Fruit fly (Drosophila melanogaster) whole organism, embryonic: Measurements from ENCODE around the gene kis.

Experiments
- Adf1 ChIP-seq: fragments of 200-800 bp; sonication (Bioruptor generic); IDR thresholded peaks from 2 replicates; pipeline ENCODE4 v1.3.6; 2022; ENCODE audit warnings: missing biosample characterization, missing genetic modification characterization
- Asciz ChIP-seq: fragments of 200-800 bp; sonication (Bioruptor generic); optimal IDR thresholded peaks from 2 replicates; lab custom pipeline; 2017; ENCODE audit warnings: missing biosample characterization, mild to moderate bottlenecking, missing genetic modification characterization, missing genetic modification reagents
- CG10274 ChIP-seq: fragments of 200-800 bp; sonication (Bioruptor generic); optimal IDR thresholded peaks from 3 replicates; lab custom pipeline; 2017; ENCODE audit warnings: missing biosample characterization, mild to moderate bottlenecking, missing genetic modification characterization
- CG14667 ChIP-seq: fragments of 200-800 bp; sonication (Bioruptor generic); IDR thresholded peaks from 2 replicates; pipeline ENCODE4 v1.3.6; 2022; ENCODE audit warnings: missing biosample characterization, missing genetic modification characterization
- CG16813 ChIP-seq: fragments of 200-800 bp; sonication (Bioruptor generic); IDR thresholded peaks from 3 replicates; pipeline ENCODE4 v1.3.6; 2022; ENCODE audit warnings: missing biosample characterization, missing genetic modification characterization; ENCODE audit not compliant: partially characterized antibody
- CG17385 ChIP-seq: fragments of 200-800 bp; sonication (Bioruptor generic); optimal IDR thresholded peaks from 3 replicates; lab custom pipeline; 2018; ENCODE audit warnings: missing biosample characterization, mild to moderate bottlenecking, missing genetic modification characterization
- CG17829 ChIP-seq: fragments of 200-800 bp; optimal IDR thresholded peaks from 2 replicates; lab custom pipeline; 2019; ENCODE audit warnings: missing biosample characterization, mild to moderate bottlenecking, missing genetic modification characterization, moderate library complexity
- CG2116 ChIP-seq: fragments of 200-800 bp; sonication (Bioruptor generic); optimal IDR thresholded peaks from 3 replicates; lab custom pipeline; 2018; ENCODE audit warnings: missing biosample characterization, mild to moderate bottlenecking, missing genetic modification characterization
- CG2712 ChIP-seq: fragments of 200-800 bp; optimal IDR thresholded peaks from 3 replicates; lab custom pipeline; 2019; ENCODE audit warnings: missing biosample characterization, mild to moderate bottlenecking, missing genetic modification characterization, moderate library complexity
- CG30020 ChIP-seq: fragments of 200-800 bp; optimal IDR thresholded peaks from 2 replicates; lab custom pipeline; 2019; ENCODE audit warnings: missing biosample characterization, mild to moderate bottlenecking, missing genetic modification characterization, moderate library complexity
- CG6683 ChIP-seq: fragments of 200-800 bp; sonication (Bioruptor generic); optimal IDR thresholded peaks from 2 replicates; lab custom pipeline; 2017; ENCODE audit warnings: missing biosample characterization, mild to moderate bottlenecking, missing genetic modification characterization, missing genetic modification reagents
- CG8388 ChIP-seq: fragments of 200-800 bp; sonication (Bioruptor generic); optimal IDR thresholded peaks from 2 replicates; lab custom pipeline; 2019; ENCODE audit warnings: missing biosample characterization, mild to moderate bottlenecking, missing genetic modification characterization, moderate library complexity
- Dll ChIP-seq: fragments of 200-800 bp; sonication (Bioruptor generic); IDR thresholded peaks from 4 replicates; pipeline ENCODE4 v1.3.6; 2022; ENCODE audit warnings: missing biosample characterization, missing genetic modification characterization; ENCODE audit not compliant: partially characterized antibody
- Eip74EF ChIP-seq, 2 experiments: fragments of 200-800 bp in 1 of 2; fragments of >200 bp in 1 of 2; sonication (Bioruptor generic) in 1 of 2; optimal IDR thresholded peaks; 2 replicates each; lab custom pipeline; 2017 to 2019; ENCODE audit warnings: missing biosample characterization in 2 of 2, missing genetic modification characterization in 2 of 2, mild to moderate bottlenecking in 1 of 2, moderate library complexity in 1 of 2
- HLH4C ChIP-seq: fragments of 200-800 bp; sonication (Bioruptor generic); IDR thresholded peaks from 3 replicates; pipeline ENCODE4 v1.3.6; 2022; ENCODE audit warnings: missing biosample characterization, missing genetic modification characterization; ENCODE audit not compliant: partially characterized antibody
- Hmr ChIP-seq: fragments of 200-800 bp; sonication (Bioruptor generic); optimal IDR thresholded peaks from 3 replicates; lab custom pipeline; 2017; ENCODE audit warnings: mild to moderate bottlenecking, missing biosample characterization, missing genetic modification reagents, missing genetic modification characterization
- Lpt ChIP-seq: fragments of >200 bp; optimal IDR thresholded peaks from 2 replicates; lab custom pipeline; 2018; ENCODE audit warnings: missing biosample characterization, missing genetic modification characterization
- Mad ChIP-seq: fragments of 200-800 bp; sonication (Bioruptor generic); optimal IDR thresholded peaks from 2 replicates; lab custom pipeline; 2016; ENCODE audit warnings: missing biosample characterization, missing genetic modification characterization
- Oaz ChIP-seq: fragments of 200-800 bp; sonication (Bioruptor generic); IDR thresholded peaks from 2 replicates; pipeline ENCODE4 v1.3.6; 2022; ENCODE audit warnings: missing biosample characterization, missing genetic modification characterization
- Opbp ChIP-seq: fragments of 200-800 bp; sonication (Bioruptor generic); IDR thresholded peaks from 3 replicates; pipeline ENCODE4 v1.3.6; 2022; ENCODE audit warnings: missing biosample characterization, missing genetic modification characterization; ENCODE audit not compliant: partially characterized antibody
- Poxn ChIP-seq: fragments of 200-800 bp; sonication (Bioruptor generic); IDR thresholded peaks from 2 replicates; pipeline ENCODE4 v1.3.6; 2022; ENCODE audit warnings: missing biosample characterization, missing genetic modification characterization
- Scr ChIP-seq: fragments of 200-800 bp; sonication (Bioruptor generic); IDR thresholded peaks from 2 replicates; pipeline ENCODE4 v1.3.6; 2022; ENCODE audit warnings: missing biosample characterization, missing genetic modification characterization; ENCODE audit not compliant: partially characterized antibody
- Tbp ChIP-seq: fragments of >200 bp; optimal IDR thresholded peaks from 2 replicates; lab custom pipeline; 2018; ENCODE audit warnings: missing biosample characterization, missing genetic modification characterization
- Usf ChIP-seq: fragments of 200-800 bp; sonication (Bioruptor generic); optimal IDR thresholded peaks from 2 replicates; lab custom pipeline; 2017; ENCODE audit warnings: missing genotype, missing biosample characterization, missing genetic modification characterization
- bbx ChIP-seq: fragments of 200-800 bp; sonication (Bioruptor generic); IDR thresholded peaks from 2 replicates; pipeline ENCODE4 v1.3.6; 2022; ENCODE audit warnings: missing biosample characterization, missing genetic modification characterization; ENCODE audit not compliant: partially characterized antibody
- caup ChIP-seq: fragments of 200-800 bp; sonication (Bioruptor generic); optimal IDR thresholded peaks from 3 replicates; lab custom pipeline; 2017; ENCODE audit warnings: missing biosample characterization, mild to moderate bottlenecking, missing genetic modification characterization, moderate library complexity; ENCODE audit not compliant: severe bottlenecking
- chinmo ChIP-seq: fragments of 200-800 bp; sonication (Bioruptor generic); IDR thresholded peaks from 4 replicates; pipeline ENCODE4 v1.3.6; 2022; ENCODE audit warnings: missing biosample characterization, missing genetic modification characterization; ENCODE audit not compliant: partially characterized antibody
- danr ChIP-seq: fragments of 200-800 bp; sonication (Bioruptor generic); IDR thresholded peaks from 2 replicates; pipeline ENCODE4 v1.3.6; 2022; ENCODE audit warnings: missing biosample characterization, missing genetic modification characterization
- dmrt11E ChIP-seq: fragments of 200-800 bp; sonication (Bioruptor generic); optimal IDR thresholded peaks from 3 replicates; lab custom pipeline; 2018; ENCODE audit warnings: missing biosample characterization, mild to moderate bottlenecking, missing genetic modification characterization, moderate library complexity
- fd102C ChIP-seq: fragments of 200-800 bp; sonication (Bioruptor generic); optimal IDR thresholded peaks from 2 replicates; lab custom pipeline; 2018; ENCODE audit warnings: missing biosample characterization, mild to moderate bottlenecking, missing genetic modification characterization, moderate library complexity
- fd64A ChIP-seq: fragments of 200-800 bp; sonication (Bioruptor generic); optimal IDR thresholded peaks from 3 replicates; lab custom pipeline; 2018; ENCODE audit warnings: missing biosample characterization, mild to moderate bottlenecking, missing genetic modification characterization
- gcm2 ChIP-seq: fragments of 200-800 bp; sonication (Bioruptor generic); optimal IDR thresholded peaks from 2 replicates; lab custom pipeline; 2016; ENCODE audit warnings: missing biosample characterization, missing genetic modification characterization
- gfzf ChIP-seq: fragments of 200-800 bp; sonication (Bioruptor generic); optimal IDR thresholded peaks from 2 replicates; lab custom pipeline; 2016; ENCODE audit warnings: missing biosample characterization, mild to moderate bottlenecking, missing genetic modification characterization, moderate library complexity
- gt ChIP-seq: fragments of 200-800 bp; sonication (Bioruptor generic); IDR thresholded peaks from 2 replicates; pipeline ENCODE4 v1.3.6; 2022; ENCODE audit warnings: missing biosample characterization, missing genetic modification characterization
- her ChIP-seq: fragments of 200-800 bp; sonication (Bioruptor generic); optimal IDR thresholded peaks from 2 replicates; lab custom pipeline; 2016; ENCODE audit warnings: missing biosample characterization, missing genetic modification characterization
- hkb ChIP-seq, 2 experiments: fragments of 200-800 bp in 1 of 2; fragments of >200 bp in 1 of 2; sonication (Bioruptor generic) in 1 of 2; IDR thresholded peaks in 1 of 2; optimal IDR thresholded peaks in 1 of 2; 2 replicates each; pipeline versions ENCODE4 v1.3.6 to Lab custom; 2017 to 2022; ENCODE audit warnings: missing biosample characterization in 1 of 2, missing genetic modification characterization in 1 of 2
- knrl ChIP-seq: fragments of 200-800 bp; sonication (Bioruptor generic); IDR thresholded peaks from 3 replicates; pipeline ENCODE4 v1.3.6; 2022; ENCODE audit warnings: missing biosample characterization, missing genetic modification characterization; ENCODE audit not compliant: partially characterized antibody
- mam ChIP-seq: fragments of 200-800 bp; sonication (Bioruptor generic); optimal IDR thresholded peaks from 3 replicates; lab custom pipeline; 2016; ENCODE audit warnings: missing biosample characterization, missing genetic modification characterization
- mld ChIP-seq: fragments of 200-800 bp; sonication (Bioruptor generic); IDR thresholded peaks from 3 replicates; pipeline ENCODE4 v1.3.6; 2022; ENCODE audit warnings: missing biosample characterization, missing genetic modification characterization; ENCODE audit not compliant: partially characterized antibody
- pho ChIP-seq: fragments of 200-800 bp; sonication (Bioruptor generic); optimal IDR thresholded peaks from 2 replicates; lab custom pipeline; 2016; ENCODE audit warnings: missing biosample characterization, missing genetic modification characterization
- pros ChIP-seq: fragments of 200-800 bp; sonication (Bioruptor generic); optimal IDR thresholded peaks from 3 replicates; lab custom pipeline; 2019; ENCODE audit warnings: missing biosample characterization, mild to moderate bottlenecking, missing genetic modification characterization, moderate library complexity
- pzg ChIP-seq: fragments of 200-800 bp; sonication (Bioruptor generic); optimal IDR thresholded peaks from 3 replicates; lab custom pipeline; 2018; ENCODE audit warnings: missing biosample characterization, mild to moderate bottlenecking, missing genetic modification characterization, moderate library complexity
- repo ChIP-seq: fragments of 200-800 bp; sonication (Bioruptor generic); optimal IDR thresholded peaks from 2 replicates; lab custom pipeline; 2016; ENCODE audit warnings: missing biosample characterization, missing genetic modification characterization
- sqz ChIP-seq: fragments of 200-800 bp; sonication (Bioruptor generic); optimal IDR thresholded peaks from 3 replicates; lab custom pipeline; 2018; ENCODE audit warnings: missing biosample characterization, mild to moderate bottlenecking, missing genetic modification characterization
- tin ChIP-seq: fragments of 200-800 bp; sonication (Bioruptor generic); optimal IDR thresholded peaks from 3 replicates; lab custom pipeline; 2016; ENCODE audit warnings: missing biosample characterization, missing genetic modification characterization
- twi ChIP-seq: fragments of 200-800 bp; optimal IDR thresholded peaks from 2 replicates; lab custom pipeline; 2019; ENCODE audit warnings: missing biosample characterization, mild to moderate bottlenecking, missing genetic modification characterization, moderate library complexity
- unc-4 ChIP-seq: fragments of 200-800 bp; sonication (Bioruptor generic); IDR thresholded peaks from 2 replicates; pipeline ENCODE4 v1.3.6; 2022; ENCODE audit warnings: missing biosample characterization, missing genetic modification characterization; ENCODE audit not compliant: partially characterized antibody
- wor ChIP-seq: fragments of 200-800 bp; sonication (Bioruptor generic); IDR thresholded peaks from 2 replicates; pipeline ENCODE4 v1.3.6; 2022; ENCODE audit warnings: missing biosample characterization, missing genetic modification characterization

Gene kis

dm6 chr2L:203529-204127, 47.0 kb downstream of the kis start, which contains the start of gene mRpL10 (continued):
- TF ChIP-seq twi (tag; lab: Kevin White, UChicago) (no peak), CG6683 (no peak), CG17829 (tag; lab: Kevin White, UChicago) (peak; percentile 48), sqz (GFP tag; lab: Kevin White, UChicago) (no peak), CG30020 (peak; percentile 65), bbx (peak; percentile 91), Hmr (GFP tag; lab: Kevin White, UChicago) (no peak), Opbp (GFP tag; lab: Robert Waterston, UW) (peak; percentile 91), CG16813 (GFP tag; lab: Robert Waterston, UW) (peak; percentile 87), gcm2 (GFP tag; lab: Kevin White, UChicago) (no peak), Lpt (no peak), chinmo (peak; percentile 91), Oaz (GFP tag; lab: Robert Waterston, UW) (no peak), Scr (peak; percentile 93), repo (no peak), CG17385 (GFP tag; lab: Kevin White, UChicago) (peak; percentile 26), gt (no peak), Eip74EF (GFP tag; optimal IDR thresholded peaks at IDR 0.05; lab: Kevin White, UChicago) (no peak), Adf1 (no peak), CG14667 (GFP tag; lab: Robert Waterston, UW) (no peak), tin (GFP tag; lab: Kevin White, UChicago) (peak; percentile 8), her (GFP tag; lab: Kevin White, UChicago) (no peak), Poxn (GFP tag; lab: Robert Waterston, UW) (no peak), mld (GFP tag; lab: Robert Waterston, UW) (peak; percentile 77), pros (no peak), knrl (GFP tag; lab: Robert Waterston, UW) (peak; percentile 91), CG8388 (GFP tag; lab: Kevin White, UChicago) (no peak), gfzf (GFP tag; lab: Kevin White, UChicago) (peak; percentile 34), caup (GFP tag; lab: Kevin White, UChicago) (no peak), CG10274 (no peak), fd102C (GFP tag; lab: Kevin White, UChicago) (no peak), dmrt11E (tag; lab: Kevin White, UChicago) (no peak), Tbp (GFP tag; lab: Kevin White, UChicago) (no peak), pzg (GFP tag; lab: Kevin White, UChicago) (peak; percentile 69), Mad (peak; percentile 20), pho (peak; percentile 45), unc-4 (GFP tag; lab: Robert Waterston, UW) (peak; percentile 94), CG2712 (peak; percentile 63), Dll (GFP tag; lab: Robert Waterston, UW) (peak; percentile 90), danr (no peak), hkb (optimal IDR thresholded peaks at IDR 0.05; lab: Kevin White, UChicago) (no peak), hkb (GFP tag; IDR thresholded peaks at IDR 0.05; lab: Robert Waterston, UW) (0 out of 2 replicates have a peak, but pooled peaks have one; percentile 24), Asciz (GFP tag; lab: Kevin White, UChicago) (no peak), mam (GFP tag; lab: Kevin White, UChicago) (peak; percentile 20), fd64A (GFP tag; lab: Kevin White, UChicago) (no peak), HLH4C (peak; percentile 86), Usf (GFP tag; lab: Kevin White, UChicago) (no peak), CG2116 (GFP tag; lab: Kevin White, UChicago) (peak; percentile 68), wor (GFP tag; lab: Robert Waterston, UW) (no peak)
